Fruit fly (Drosophila melanogaster): ENCODE data around the gene Elp1.

The Elp1 gene

DNA sequence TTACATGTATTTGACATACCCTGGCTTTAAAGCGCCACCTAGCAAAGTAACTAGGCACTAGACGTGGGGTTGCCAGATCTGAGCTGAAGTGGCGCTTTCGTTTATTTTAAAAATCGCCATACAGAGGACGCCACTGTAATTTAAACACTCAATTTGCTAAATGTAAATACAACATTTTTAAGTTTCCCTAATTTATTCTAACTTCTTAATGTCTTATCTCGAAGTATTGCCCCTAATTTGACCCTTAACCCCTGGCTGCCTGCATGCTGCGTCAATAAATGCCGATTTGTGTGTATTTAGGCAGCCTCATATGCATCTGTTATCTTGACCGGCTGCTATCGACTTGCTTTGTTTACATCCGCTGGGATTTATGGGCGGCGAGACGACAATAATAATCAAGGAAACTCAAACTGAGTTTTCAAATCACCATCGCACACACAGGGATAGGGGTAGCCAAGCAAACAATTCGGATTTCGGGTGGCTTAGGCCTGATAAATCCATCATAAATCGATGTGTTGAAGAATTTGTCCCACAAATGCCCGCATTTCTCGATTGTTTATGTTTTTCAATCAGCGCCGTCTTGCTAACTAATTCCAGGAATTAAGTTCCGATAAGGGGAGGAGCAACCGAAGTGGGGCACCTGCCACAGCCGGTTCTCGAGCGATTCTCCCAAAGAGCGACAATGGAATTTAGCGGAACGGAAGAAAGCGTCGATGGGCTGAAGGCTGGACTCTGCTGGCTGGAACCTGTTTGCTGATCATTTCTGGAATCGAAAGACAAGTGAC, 37.3 kb upstream of the Elp1 start (continued):
- TF ChIP-seq Trl (optimal IDR thresholded peaks at IDR 0.05) = no peak
- peak; percentile 39 for TF ChIP-seq Trl (GFP tag; optimal IDR thresholded peaks at IDR 0.05)
- no peak for TF ChIP-seq zen2 (GFP tag; IDR thresholded peaks at IDR 0.05; ENCODE audit: partially characterized antibody)
- no peak for TF ChIP-seq seq (GFP tag; IDR thresholded peaks at IDR 0.05)
- TF ChIP-seq tio (GFP tag; optimal IDR thresholded peaks at IDR 0.05) = peak; percentile 45
- TF ChIP-seq sd (tag; optimal IDR thresholded peaks at IDR 0.05) = peak; percentile 23
- TF ChIP-seq lilli (GFP tag; optimal IDR thresholded peaks at IDR 0.05) = peak; percentile 66
- TF ChIP-seq her (GFP tag; optimal IDR thresholded peaks at IDR 0.05) = peak; percentile 3
- TF ChIP-seq CG10366 (GFP tag; IDR thresholded peaks at IDR 0.05) = peak; percentile 66
- peak; percentile 45 for TF ChIP-seq Mad (GFP tag; optimal IDR thresholded peaks at IDR 0.05)
- peak; percentile 44 for TF ChIP-seq CG9727 (GFP tag; optimal IDR thresholded peaks at IDR 0.05)
- no peak for TF ChIP-seq Drgx (GFP tag; IDR thresholded peaks at IDR 0.05)
- no peak for TF ChIP-seq cad (GFP tag; optimal IDR thresholded peaks at IDR 0.05)
- no peak for TF ChIP-seq Fer2 (tag; optimal IDR thresholded peaks at IDR 0.05)
- TF ChIP-seq CG15479 (GFP tag; optimal IDR thresholded peaks at IDR 0.05) = peak; percentile 90
- TF ChIP-seq Dref (GFP tag; IDR thresholded peaks at IDR 0.05) = no peak
- no peak for TF ChIP-seq CG30020 (tag; optimal IDR thresholded peaks at IDR 0.05)
- no peak for TF ChIP-seq unc-4 (GFP tag; IDR thresholded peaks at IDR 0.05; ENCODE audit: partially characterized antibody)
- TF ChIP-seq bigmax (GFP tag; optimal IDR thresholded peaks at IDR 0.05) = no peak
- peak; percentile 11; the same call in 1 of the 2 replicates for TF ChIP-seq ap (GFP tag; IDR thresholded peaks at IDR 0.05)
- no peak for TF ChIP-seq C15 (GFP tag; IDR thresholded peaks at IDR 0.05)
- no peak; the same call in 2 of the 3 replicates for TF ChIP-seq B-H1 (GFP tag; IDR thresholded peaks at IDR 0.05)
- peak; percentile 100 for TF ChIP-seq CTCF (GFP tag; optimal IDR thresholded peaks at IDR 0.05)
- TF ChIP-seq nerfin-2 (GFP tag; IDR thresholded peaks at IDR 0.05; ENCODE audit: partially characterized antibody) = no peak
- TF ChIP-seq ttk (GFP tag; IDR thresholded peaks at IDR 0.05) = peak; percentile 34; the same call in 1 of the 2 replicates
- TF ChIP-seq wor (GFP tag; IDR thresholded peaks at IDR 0.05) = no peak
- no peak; the same call in 1 of the 2 replicates for TF ChIP-seq dan (GFP tag; IDR thresholded peaks at IDR 0.05)
- peak; percentile 65 for TF ChIP-seq CG4730 (GFP tag; IDR thresholded peaks at IDR 0.05)
- peak; percentile 4 for TF ChIP-seq Deaf1 (tag; optimal IDR thresholded peaks at IDR 0.05)
- TF ChIP-seq Hand (GFP tag; optimal IDR thresholded peaks at IDR 0.05) = no peak
- TF ChIP-seq bcd (GFP tag; optimal IDR thresholded peaks at IDR 0.05) = peak; percentile 65
- TF ChIP-seq Camta (GFP tag; optimal IDR thresholded peaks at IDR 0.05) = peak; percentile 48
- TF ChIP-seq oc (tag; optimal IDR thresholded peaks at IDR 0.05) = peak; percentile 36
- no peak for TF ChIP-seq CG18599 (GFP tag; optimal IDR thresholded peaks at IDR 0.05)
- TF ChIP-seq CG6254 (GFP tag; optimal IDR thresholded peaks at IDR 0.05) = no peak
- peak; percentile 62 for TF ChIP-seq Aef1 (GFP tag; IDR thresholded peaks at IDR 0.05)
- peak; percentile 50 for TF ChIP-seq Ets97D (GFP tag; optimal IDR thresholded peaks at IDR 0.05)
- TF ChIP-seq unpg (GFP tag; optimal IDR thresholded peaks at IDR 0.05) = peak; percentile 18
- TF ChIP-seq Gsc (GFP tag; IDR thresholded peaks at IDR 0.05) = no peak
- peak; percentile 67 for TF ChIP-seq chn (GFP tag; optimal IDR thresholded peaks at IDR 0.05)
- TF ChIP-seq Poxn (GFP tag; IDR thresholded peaks at IDR 0.05) = no peak
- peak; percentile 55 for TF ChIP-seq CG18764 (GFP tag; optimal IDR thresholded peaks at IDR 0.05)
- no peak for TF ChIP-seq scrt (GFP tag; optimal IDR thresholded peaks at IDR 0.05)
- peak; percentile 3 for TF ChIP-seq repo (GFP tag; optimal IDR thresholded peaks at IDR 0.05)
- no peak for TF ChIP-seq CG3838 (GFP tag; optimal IDR thresholded peaks at IDR 0.05)
- peak; percentile 22 for TF ChIP-seq Antp (GFP tag; optimal IDR thresholded peaks at IDR 0.05)
- TF ChIP-seq CG2875 (GFP tag; optimal IDR thresholded peaks at IDR 0.05) = no peak
- TF ChIP-seq Jarid2 (GFP tag; optimal IDR thresholded peaks at IDR 0.05) = peak; percentile 23
- TF ChIP-seq eyg (GFP tag; optimal IDR thresholded peaks at IDR 0.05) = peak; percentile 40
- peak; percentile 81 for TF ChIP-seq sob (GFP tag; IDR thresholded peaks at IDR 0.05)
- no peak for TF ChIP-seq toy (GFP tag; IDR thresholded peaks at IDR 0.05)
